Worm (Caenorhabditis elegans): ENCODE results near the gene H43E16.1.

DNA sequence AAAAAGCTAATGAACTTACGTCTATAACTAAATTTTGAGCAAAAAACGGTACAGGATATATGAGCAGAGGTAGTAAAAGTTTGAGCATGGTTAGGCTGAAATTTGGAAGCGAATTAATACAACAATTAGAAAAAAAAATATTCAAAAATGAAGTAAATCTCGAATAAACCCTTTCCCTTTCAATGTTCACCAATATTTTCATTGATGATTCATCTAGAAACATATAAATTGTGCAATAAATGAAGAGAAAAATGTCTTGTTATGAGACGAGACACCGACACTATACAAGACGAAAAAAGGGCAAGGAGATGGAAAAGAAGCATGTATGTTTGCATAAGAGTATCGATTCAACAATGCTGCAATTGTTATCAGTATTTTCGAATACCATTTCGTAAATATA, 48.8 kb upstream of the H43E16.1 start, which contains the start of gene F54H5.14:
- TF ChIP-seq ztf-11 (tag; optimal IDR thresholded peaks at IDR 0.05) (no peak), nhr-25 (tag; optimal IDR thresholded peaks at IDR 0.05) (no peak), ceh-82 (tag; optimal IDR thresholded peaks at IDR 0.05) (no peak)

All from whole organism, L3 larva.